Worm (Caenorhabditis elegans): ENCODE results near the gene kqt-3.

kqt-3 gene

DNA sequence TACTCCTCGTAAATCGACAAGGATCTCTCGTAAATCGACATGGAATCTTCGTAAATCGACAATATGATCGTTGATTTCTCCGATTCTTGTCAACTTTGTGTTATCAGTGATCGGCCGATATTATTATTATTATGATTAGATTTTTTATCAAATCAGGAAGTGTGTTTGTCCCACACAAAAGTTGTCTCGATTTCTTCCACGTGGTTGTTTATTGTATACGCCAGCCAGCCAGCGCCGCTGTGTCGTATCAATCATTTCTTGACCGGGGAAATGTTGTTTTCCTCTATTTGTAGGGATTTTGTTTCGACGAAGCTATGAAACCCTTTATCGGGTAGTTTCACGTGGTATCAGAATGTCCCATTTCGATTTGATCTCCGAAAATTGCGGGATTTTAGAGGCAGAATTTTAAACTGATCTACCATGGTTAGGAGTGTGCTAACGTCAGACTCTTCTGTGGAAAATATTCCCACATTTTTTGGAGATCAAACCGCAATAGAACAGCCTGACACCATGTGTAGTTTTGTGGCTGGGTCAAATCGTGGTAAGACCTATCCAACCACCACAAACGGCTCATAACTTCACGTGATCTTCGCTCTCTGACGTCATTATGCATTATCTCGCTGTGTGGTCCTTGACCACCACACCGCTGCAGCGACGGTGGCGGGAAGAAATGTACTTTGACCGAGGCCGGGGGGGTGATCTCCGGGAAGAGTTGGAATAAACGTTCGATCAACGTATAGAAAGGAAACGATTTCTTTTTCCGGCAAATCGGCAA is 41.9 kb downstream of the kqt-3 start:
- no peak for TF ChIP-seq fkh-10 (GFP tag; optimal IDR thresholded peaks at IDR 0.05)
- TF ChIP-seq daf-12 (tag; optimal IDR thresholded peaks at IDR 0.05): no peak
- no peak for TF ChIP-seq jun-1 (tag; optimal IDR thresholded peaks at IDR 0.05)
- TF ChIP-seq nhr-25 (tag; optimal IDR thresholded peaks at IDR 0.05): no peak
- TF ChIP-seq sea-2 (GFP tag; optimal IDR thresholded peaks at IDR 0.05): no peak
- peak; percentile 79 for TF ChIP-seq elt-2 (tag; optimal IDR thresholded peaks at IDR 0.05)
- TF ChIP-seq pha-4 (tag; optimal IDR thresholded peaks at IDR 0.05): peak; percentile 39
- peak; percentile 80 for TF ChIP-seq pqm-1 (tag; optimal IDR thresholded peaks at IDR 0.05)
- peak; percentile 2 for TF ChIP-seq nhr-23 (tag; optimal IDR thresholded peaks at IDR 0.05)

ce11 chrII:13739423-13739822 is 43.3 kb downstream of the kqt-3 start:
- TF ChIP-seq egl-5 (tag; optimal IDR thresholded peaks at IDR 0.05): no peak
- peak; percentile 63 for TF ChIP-seq pha-4 (tag; optimal IDR thresholded peaks at IDR 0.05)
- no peak for TF ChIP-seq daf-12 (tag; optimal IDR thresholded peaks at IDR 0.05)
- no peak for TF ChIP-seq R02D3.7 (tag; optimal IDR thresholded peaks at IDR 0.05)
- TF ChIP-seq nfya-1 (tag; optimal IDR thresholded peaks at IDR 0.05; ENCODE audit: insufficient read depth): peak; percentile 22
- TF ChIP-seq lin-39 (tag; optimal IDR thresholded peaks at IDR 0.05): peak; percentile 15

DNA sequence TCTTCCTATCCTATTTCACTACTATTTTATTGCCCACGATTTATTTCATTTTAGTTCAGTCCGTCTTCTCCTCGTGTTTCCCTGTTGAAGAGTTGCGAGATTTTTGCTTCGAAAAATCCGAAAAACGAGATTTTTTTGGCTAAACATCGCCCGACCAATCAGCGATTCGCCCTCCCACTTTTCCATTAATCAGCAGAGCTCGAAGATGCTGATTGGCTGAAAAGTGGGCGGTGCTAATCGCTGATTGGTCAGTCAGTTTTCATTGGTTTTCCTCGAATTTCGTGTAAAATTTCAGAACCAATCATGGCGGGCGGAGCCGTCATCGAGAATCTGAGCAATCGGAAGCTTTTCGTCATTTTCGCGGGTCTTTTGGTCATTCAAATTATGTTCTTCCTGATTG is 45.4 kb downstream of the kqt-3 start, which contains the start of gene mig-14:
Gene mig-14, plus strand, starts transcription at position 290 of the 400 bp plus-strand sequence.
- no peak for TF ChIP-seq fkh-10 (GFP tag; optimal IDR thresholded peaks at IDR 0.05)
- peak; percentile 96 for TF ChIP-seq nfya-1 (tag; optimal IDR thresholded peaks at IDR 0.05; ENCODE audit: insufficient read depth)
- no peak for TF ChIP-seq tbx-2 (tag; optimal IDR thresholded peaks at IDR 0.05)
- no peak for TF ChIP-seq nhr-237 (tag; optimal IDR thresholded peaks at IDR 0.05)

DNA sequence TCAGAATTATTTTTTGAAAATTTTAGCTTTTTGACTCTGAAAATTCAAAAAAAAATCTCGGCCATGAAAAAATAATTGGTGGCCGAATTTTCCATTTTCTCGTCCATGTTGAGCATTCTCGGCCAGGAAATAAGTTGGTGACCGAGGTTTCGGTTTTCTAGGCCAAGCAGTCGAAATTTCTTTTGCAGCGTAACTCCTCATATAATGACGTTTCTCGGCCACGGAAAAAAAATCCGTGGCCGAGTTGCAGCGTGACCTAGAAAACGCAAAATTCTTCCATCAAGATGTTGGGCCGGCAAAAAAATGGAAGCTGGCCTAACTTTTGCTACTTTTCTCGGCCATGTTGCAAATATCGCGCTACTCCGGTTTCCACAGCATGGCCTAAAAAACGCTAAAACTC is 54.0 kb downstream of the kqt-3 start:
- TF ChIP-seq jun-1 (tag; optimal IDR thresholded peaks at IDR 0.05): no peak
- no peak for TF ChIP-seq lin-15B (tag; optimal IDR thresholded peaks at IDR 0.05)
- no peak for TF ChIP-seq ztf-11 (tag; optimal IDR thresholded peaks at IDR 0.05)
- no peak for TF ChIP-seq snpc-4 (tag; optimal IDR thresholded peaks at IDR 0.05)

DNA sequence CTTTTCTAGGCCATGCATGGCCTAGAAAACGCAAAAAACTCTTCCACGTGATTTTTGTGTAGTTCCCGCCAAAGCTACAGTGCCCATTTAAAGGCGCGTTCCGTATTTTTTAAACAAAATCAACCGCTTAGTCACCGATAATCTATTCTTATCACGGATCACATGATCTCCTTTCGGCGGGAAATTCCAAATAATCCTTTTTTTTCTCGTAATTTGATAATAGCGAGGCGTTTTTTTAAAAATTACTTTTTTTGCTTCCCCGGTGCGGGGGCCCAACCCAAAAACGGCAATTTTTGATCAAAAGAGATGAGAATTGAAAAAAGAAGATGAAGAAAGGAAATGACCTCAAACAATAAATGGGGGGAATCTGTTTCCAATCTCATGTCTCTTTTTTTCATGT is 54.9 kb downstream of the kqt-3 start:
- TF ChIP-seq pha-4 (tag; optimal IDR thresholded peaks at IDR 0.05) (peak; percentile 45), ceh-82 (tag; optimal IDR thresholded peaks at IDR 0.05) (no peak), nhr-77 (tag; optimal IDR thresholded peaks at IDR 0.05) (no peak), egl-27 (tag; optimal IDR thresholded peaks at IDR 0.05) (no peak), R02D3.7 (tag; optimal IDR thresholded peaks at IDR 0.05) (no peak)

DNA sequence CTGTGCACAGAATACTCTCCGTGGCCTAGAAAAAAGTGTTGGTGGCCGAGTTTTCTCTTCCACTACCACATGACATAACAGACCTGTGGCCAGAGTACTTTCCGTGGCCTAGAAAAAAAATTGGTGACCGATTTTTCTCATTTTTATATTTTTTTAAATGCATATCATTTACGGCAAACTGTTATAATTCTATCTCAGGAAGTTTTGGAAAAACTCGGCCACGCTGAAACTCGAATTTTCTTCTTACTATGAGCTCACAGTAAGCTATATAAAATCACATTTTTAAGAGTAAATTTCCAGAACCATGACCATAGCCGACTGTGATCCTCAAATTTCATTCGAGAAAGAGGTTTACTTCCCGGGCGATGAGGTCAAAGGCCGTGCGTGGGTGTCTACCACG is 55.9 kb downstream of the kqt-3 start, which contains the start of gene arrd-14:
Gene arrd-14, plus strand, starts transcription at position 301 of the 400 bp plus-strand sequence.
- no peak for TF ChIP-seq aly-2 (tag; optimal IDR thresholded peaks at IDR 0.05)
- no peak for TF ChIP-seq lin-39 (tag; optimal IDR thresholded peaks at IDR 0.05)
- no peak for TF ChIP-seq egl-27 (tag; optimal IDR thresholded peaks at IDR 0.05)
- TF ChIP-seq fkh-10 (GFP tag; optimal IDR thresholded peaks at IDR 0.05): no peak
- no peak for TF ChIP-seq nfya-1 (tag; optimal IDR thresholded peaks at IDR 0.05; ENCODE audit: insufficient read depth)
- TF ChIP-seq mml-1 (tag; optimal IDR thresholded peaks at IDR 0.05): no peak
- TF ChIP-seq nhr-25 (tag; optimal IDR thresholded peaks at IDR 0.05): no peak
- TF ChIP-seq ama-1 (optimal IDR thresholded peaks at IDR 0.05): no peak
- TF ChIP-seq ceh-9 (tag; optimal IDR thresholded peaks at IDR 0.05): no peak
- TF ChIP-seq nhr-23 (tag; optimal IDR thresholded peaks at IDR 0.05): no peak
- TF ChIP-seq ceh-82 (tag; optimal IDR thresholded peaks at IDR 0.05): no peak
- TF ChIP-seq nhr-237 (tag; optimal IDR thresholded peaks at IDR 0.05): no peak
- no peak for TF ChIP-seq mdl-1 (tag; optimal IDR thresholded peaks at IDR 0.05)
- TF ChIP-seq jun-1 (tag; optimal IDR thresholded peaks at IDR 0.05): no peak

- TF ChIP-seq lin-39 (tag; optimal IDR thresholded peaks at IDR 0.05) (peak; percentile 40), nfya-1 (tag; optimal IDR thresholded peaks at IDR 0.05; ENCODE audit: insufficient read depth) (peak; percentile 29), hmg-11 (tag; optimal IDR thresholded peaks at IDR 0.05) (peak; percentile 15), unc-39 (tag; optimal IDR thresholded peaks at IDR 0.05) (no peak)
These were observed 60.1 kb downstream of the kqt-3 start for ce11 chrII:13756232-13756631.

Data from whole organism, L3 larva.